Worm (Caenorhabditis elegans): Measurements from ENCODE around the gene C02B8.6.
"Not testable (repeated sequence)": the region's sequence is repeated elsewhere in the genome, so short reads cannot be mapped to it uniquely, and the experiment has no call there.

Gene C02B8.6

ce11 chrX:8155447-8155877 is 19.3 kb upstream of the C02B8.6 start (continued):
- TF ChIP-seq ceh-40 (GFP tag; IDR thresholded peaks at IDR 0.05) (0 out of 2 replicates have a peak, but pooled peaks have one; percentile 12), lir-1 (GFP tag; conservative IDR thresholded peaks at IDR 0.05) (0 out of 2 replicates have a peak, but pooled peaks have one; percentile 8), snpc-3.4 (tag; optimal IDR thresholded peaks at IDR 0.05) (peak; percentile 24), snpc-4 (GFP tag; optimal IDR thresholded peaks at IDR 0.05) (peak; percentile 26), snpc-4 (tag; optimal IDR thresholded peaks at IDR 0.05) (peak in 2 of 4 experiments; percentile 30 to 43), dox-1 (GFP tag; IDR thresholded peaks at IDR 0.05) (peak; percentile 53; the same call in 1 of the 2 replicates), pbrm-1 (GFP tag; IDR thresholded peaks at IDR 0.05) (peak; percentile 61), D2030.7 (GFP tag; IDR thresholded peaks at IDR 0.05) (peak; percentile 65), hmg-1.2 (GFP tag; IDR thresholded peaks at IDR 0.05) (peak; percentile 45), ceh-27 (GFP tag; optimal IDR thresholded peaks at IDR 0.05) (peak; percentile 7), ceh-58 (GFP tag; IDR thresholded peaks at IDR 0.05) (0 out of 2 replicates have a peak, but pooled peaks have one; percentile 61), lin-40 (tag; optimal IDR thresholded peaks at IDR 0.05) (peak; percentile 3)

- TF ChIP-seq nhr-90 (tag; optimal IDR thresholded peaks at IDR 0.05) (peak; percentile 58), snpc-3.4 (tag; optimal IDR thresholded peaks at IDR 0.05) (peak; percentile 56), B0261.1 (tag; optimal IDR thresholded peaks at IDR 0.05) (peak; percentile 84), snpc-4 (GFP tag; optimal IDR thresholded peaks at IDR 0.05) (peak; percentile 43), snpc-4 (tag; optimal IDR thresholded peaks at IDR 0.05) (peak in 3 of 4 experiments; percentile 3 to 53 (median 14)), rpc-1 (optimal IDR thresholded peaks at IDR 0.05) (peak; percentile 88), rpc-1 (tag; optimal IDR thresholded peaks at IDR 0.05) (peak; percentile 90), cebp-1 (tag; optimal IDR thresholded peaks at IDR 0.05) (peak; percentile 39), ztf-22 (GFP tag; optimal IDR thresholded peaks at IDR 0.05) (peak; percentile 47), aptf-3 (GFP tag; IDR thresholded peaks at IDR 0.05) (0 out of 2 replicates have a peak, but pooled peaks have one; percentile 32), D2030.7 (GFP tag; IDR thresholded peaks at IDR 0.05) (peak; percentile 59), hmg-1.2 (GFP tag; IDR thresholded peaks at IDR 0.05) (peak; percentile 53), lin-26 (GFP tag; IDR thresholded peaks at IDR 0.05) (peak; percentile 73; the same call in 1 of the 2 replicates), nfyb-1 (GFP tag; IDR thresholded peaks at IDR 0.05) (peak; percentile 74; the same call in 1 of the 2 replicates), madf-10 (tag; optimal IDR thresholded peaks at IDR 0.05) (peak; percentile 25), let-607 (tag; optimal IDR thresholded peaks at IDR 0.05) (peak in 1 of 2 experiments; percentile 39), B0035.1 (tag; optimal IDR thresholded peaks at IDR 0.05) (peak; percentile 29), atf-7 (tag; optimal IDR thresholded peaks at IDR 0.05) (peak; percentile 6), him-1 (tag; optimal IDR thresholded peaks at IDR 0.05) (peak; percentile 54), dox-1 (GFP tag; IDR thresholded peaks at IDR 0.05) (peak; percentile 46), sptf-2 (GFP tag; optimal IDR thresholded peaks at IDR 0.05) (peak; percentile 20), die-1 (tag; optimal IDR thresholded peaks at IDR 0.05) (peak; percentile 85), rec-8 (tag; optimal IDR thresholded peaks at IDR 0.05) (peak in 1 of 2 experiments; percentile 62), ZK185.1 (tag; optimal IDR thresholded peaks at IDR 0.05; ENCODE audit: poor library complexity, severe bottlenecking) (peak; percentile 52), pbrm-1 (GFP tag; IDR thresholded peaks at IDR 0.05) (peak; percentile 76), lin-40 (tag; optimal IDR thresholded peaks at IDR 0.05) (peak; percentile 22), ztf-18 (tag; optimal IDR thresholded peaks at IDR 0.05) (peak; percentile 61), ama-1 (GFP tag; optimal IDR thresholded peaks at IDR 0.05) (peak in 1 of 2 experiments; percentile 23), attf-5 (GFP tag; optimal IDR thresholded peaks at IDR 0.05) (peak; percentile 19), F52B5.7 (tag; optimal IDR thresholded peaks at IDR 0.05) (peak; percentile 41), tbp1 (GFP tag; optimal IDR thresholded peaks at IDR 0.05) (peak; percentile 86), nhr-27 (tag; optimal IDR thresholded peaks at IDR 0.05) (peak; percentile 15), nhr-80 (tag; optimal IDR thresholded peaks at IDR 0.05) (peak; percentile 12), F23B12.7 (tag; optimal IDR thresholded peaks at IDR 0.05; ENCODE audit: insufficient read depth) (peak; percentile 55), madf-6 (GFP tag; IDR thresholded peaks at IDR 0.05) (0 out of 2 replicates have a peak, but pooled peaks have one; percentile 12), lin-35 (GFP tag; optimal IDR thresholded peaks at IDR 0.05) (peak in 1 of 3 experiments; percentile 14), athp-1 (tag; optimal IDR thresholded peaks at IDR 0.05) (peak; percentile 36), T07F8.4 (tag; optimal IDR thresholded peaks at IDR 0.05) (peak; percentile 2), ztf-26 (tag; optimal IDR thresholded peaks at IDR 0.05) (peak; percentile 38)
- TF ChIP-seq cebp-1 (GFP tag; IDR thresholded peaks at IDR 0.05); ama-1 (optimal IDR thresholded peaks at IDR 0.05): not testable (repeated sequence)
These were observed 18.3 kb upstream of the C02B8.6 start for ce11 chrX:8154374-8154836.
